Fruit fly (Drosophila melanogaster) whole organism, embryonic: ENCODE data around the gene CG4611.
A peak's percentile ranks its signal among the peaks of the same experiment; 100 is the strongest.

ENCODE experiments used
- Atf6 ChIP-seq: fragments of 200-800 bp; sonication (Bioruptor generic); IDR thresholded peaks from 2 replicates; pipeline ENCODE4 v1.3.6; 2022; ENCODE audit warnings: missing biosample characterization, missing genetic modification characterization
- Awh ChIP-seq: fragments of 200-800 bp; sonication (Bioruptor generic); IDR thresholded peaks from 2 replicates; pipeline ENCODE4, ENCODE4 v1.3.6; 2022; ENCODE audit warnings: missing biosample characterization, missing genetic modification characterization
- B-H1 ChIP-seq: fragments of 200-800 bp; sonication (Bioruptor generic); IDR thresholded peaks from 3 replicates; pipeline ENCODE4 v1.3.6; 2022; ENCODE audit warnings: missing biosample characterization, missing genetic modification characterization
- B-H2 ChIP-seq: fragments of 200-800 bp; sonication (Bioruptor generic); optimal IDR thresholded peaks from 2 replicates; lab custom pipeline; 2018; ENCODE audit warnings: missing biosample characterization, mild to moderate bottlenecking, missing genetic modification characterization
- CG10959 ChIP-seq: fragments of 200-800 bp; sonication (Bioruptor generic); IDR thresholded peaks from 2 replicates; pipeline ENCODE4 v1.3.6; 2022; ENCODE audit warnings: missing biosample characterization, missing genetic modification characterization
- CG12744 ChIP-seq: fragments of 200-800 bp; sonication (Bioruptor generic); optimal IDR thresholded peaks from 2 replicates; lab custom pipeline; 2016; ENCODE audit warnings: missing biosample characterization, missing genetic modification characterization
- CG14710 ChIP-seq: fragments of 200-800 bp; sonication (Bioruptor generic); optimal IDR thresholded peaks from 3 replicates; lab custom pipeline; 2019; ENCODE audit warnings: missing biosample characterization, mild to moderate bottlenecking, missing genetic modification characterization, moderate library complexity
- CG16813 ChIP-seq: fragments of 200-800 bp; sonication (Bioruptor generic); IDR thresholded peaks from 3 replicates; pipeline ENCODE4 v1.3.6; 2022; ENCODE audit warnings: missing biosample characterization, missing genetic modification characterization; ENCODE audit not compliant: partially characterized antibody
- CG18476 ChIP-seq: fragments of 200-800 bp; sonication (Bioruptor generic); optimal IDR thresholded peaks from 2 replicates; lab custom pipeline; 2016; ENCODE audit warnings: missing biosample characterization, mild to moderate bottlenecking, missing genetic modification characterization
- CG2199 ChIP-seq: fragments of 200-800 bp; sonication (Bioruptor generic); IDR thresholded peaks from 3 replicates; pipeline ENCODE4 v1.3.6; 2022; ENCODE audit warnings: missing biosample characterization, missing genetic modification characterization
- CG31224 ChIP-seq: fragments of 200-800 bp; sonication (Bioruptor generic); IDR thresholded peaks from 2 replicates; pipeline ENCODE4 v1.3.6; 2022; ENCODE audit warnings: missing biosample characterization, missing genetic modification characterization
- CG32772 ChIP-seq: fragments of 200-800 bp; sonication (Bioruptor generic); IDR thresholded peaks from 2 replicates; pipeline ENCODE4 v1.3.6; 2022; ENCODE audit warnings: missing biosample characterization, missing genetic modification characterization
- CG4820 ChIP-seq: fragments of 200-800 bp; sonication (Bioruptor generic); optimal IDR thresholded peaks from 3 replicates; lab custom pipeline; 2016; ENCODE audit warnings: missing biosample characterization, missing genetic modification characterization
- CG6689 ChIP-seq: fragments of 200-800 bp; sonication (Bioruptor generic); IDR thresholded peaks from 2 replicates; pipeline ENCODE4 v1.3.6; 2022; ENCODE audit warnings: missing biosample characterization, missing genetic modification characterization
- CG8281 ChIP-seq: fragments of 200-800 bp; sonication (Bioruptor generic); optimal IDR thresholded peaks from 2 replicates; lab custom pipeline; 2018; ENCODE audit warnings: missing biosample characterization, mild to moderate bottlenecking, missing genetic modification characterization, moderate library complexity
- CG8478 ChIP-seq: fragments of >200 bp; optimal IDR thresholded peaks from 2 replicates; lab custom pipeline; 2018
- CG8765 ChIP-seq: fragments of 200-800 bp; sonication (Bioruptor generic); IDR thresholded peaks from 2 replicates; pipeline ENCODE4 v1.3.6; 2022; ENCODE audit warnings: missing biosample characterization, missing genetic modification characterization
- Doc3 ChIP-seq: fragments of 200-800 bp; sonication (Bioruptor generic); IDR thresholded peaks from 3 replicates; pipeline ENCODE4 v1.3.6; 2022; ENCODE audit warnings: missing biosample characterization, missing genetic modification characterization; ENCODE audit not compliant: partially characterized antibody
- Elba2 ChIP-seq: fragments of 200-800 bp; sonication (Bioruptor generic); optimal IDR thresholded peaks from 3 replicates; lab custom pipeline; 2016; ENCODE audit warnings: missing biosample characterization, missing genetic modification characterization
- Jarid2 ChIP-seq: fragments of 200-800 bp; sonication (Bioruptor generic); optimal IDR thresholded peaks from 3 replicates; lab custom pipeline; 2017; ENCODE audit warnings: mild to moderate bottlenecking, missing biosample characterization, missing genetic modification reagents, missing genetic modification characterization
- Nf-YB ChIP-seq: fragments of 200-800 bp; sonication (Bioruptor generic); optimal IDR thresholded peaks from 3 replicates; lab custom pipeline; 2019; ENCODE audit warnings: missing biosample characterization, mild to moderate bottlenecking, missing genetic modification characterization, moderate library complexity
- Nf-YC ChIP-seq: fragments of 200-800 bp; optimal IDR thresholded peaks from 3 replicates; lab custom pipeline; 2019; ENCODE audit warnings: missing biosample characterization, mild to moderate bottlenecking, missing genetic modification characterization, moderate library complexity
- NfI ChIP-seq: fragments of 200-800 bp; sonication (Bioruptor generic); optimal IDR thresholded peaks from 3 replicates; lab custom pipeline; 2018; ENCODE audit warnings: missing biosample characterization, mild to moderate bottlenecking, missing genetic modification characterization, moderate library complexity
- Ptx1 ChIP-seq: fragments of 200-800 bp; sonication (Bioruptor generic); IDR thresholded peaks from 2 replicates; pipeline ENCODE4 v1.3.6; 2022; ENCODE audit warnings: missing biosample characterization, missing genetic modification characterization
- Sin3A ChIP-seq: fragments of >200 bp; optimal IDR thresholded peaks from 2 replicates; lab custom pipeline; 2018
- Taf1 ChIP-seq: fragments of 200-800 bp; sonication (Bioruptor generic); IDR thresholded peaks from 2 replicates; pipeline ENCODE4 v1.3.6; 2022; ENCODE audit warnings: missing biosample characterization, missing genetic modification characterization
- ase ChIP-seq: fragments of 200-800 bp; sonication (Bioruptor generic); IDR thresholded peaks from 3 replicates; pipeline ENCODE4 v1.3.6; 2022; ENCODE audit warnings: missing biosample characterization, missing genetic modification characterization
- ato ChIP-seq: fragments of 200-800 bp; sonication (Bioruptor generic); IDR thresholded peaks from 2 replicates; pipeline ENCODE4 v1.3.6; 2022; ENCODE audit warnings: missing biosample characterization, missing genetic modification characterization; ENCODE audit not compliant: partially characterized antibody
- bigmax ChIP-seq: fragments of 200-800 bp; sonication (Bioruptor generic); optimal IDR thresholded peaks from 2 replicates; lab custom pipeline; 2018; ENCODE audit warnings: missing biosample characterization, mild to moderate bottlenecking, missing genetic modification characterization
- bowl ChIP-seq: fragments of 200-800 bp; sonication (Bioruptor generic); IDR thresholded peaks from 2 replicates; pipeline ENCODE4 v1.3.6; 2022; ENCODE audit warnings: missing biosample characterization, missing genetic modification characterization
- chn ChIP-seq: fragments of 200-800 bp; sonication (Bioruptor generic); optimal IDR thresholded peaks from 2 replicates; lab custom pipeline; 2016; ENCODE audit warnings: missing biosample characterization, missing genetic modification characterization
- ci ChIP-seq: fragments of 200-800 bp; sonication (Bioruptor generic); IDR thresholded peaks from 3 replicates; pipeline ENCODE4 v1.3.6; 2022; ENCODE audit warnings: missing biosample characterization, missing genetic modification characterization
- crp ChIP-seq, 2 experiments: fragments of 200-800 bp; sonication (Bioruptor generic); optimal IDR thresholded peaks; 2 replicates in 1 of 2; 3 replicates in 1 of 2; lab custom pipeline; 2017; ENCODE audit warnings: missing biosample characterization in 2 of 2, missing genetic modification characterization in 2 of 2, mild to moderate bottlenecking in 1 of 2, moderate library complexity in 1 of 2
- da ChIP-seq: fragments of 200-800 bp; sonication (Bioruptor generic); optimal IDR thresholded peaks from 2 replicates; lab custom pipeline; 2016; ENCODE audit warnings: missing biosample characterization, missing genetic modification characterization
- en ChIP-seq: fragments of 200-800 bp; sonication (Bioruptor generic); optimal IDR thresholded peaks from 2 replicates; lab custom pipeline; 2016; ENCODE audit warnings: missing biosample characterization, missing genetic modification characterization
- fd64A ChIP-seq: fragments of 200-800 bp; sonication (Bioruptor generic); optimal IDR thresholded peaks from 3 replicates; lab custom pipeline; 2018; ENCODE audit warnings: missing biosample characterization, mild to moderate bottlenecking, missing genetic modification characterization
- fd96Cb ChIP-seq: fragments of 200-800 bp; sonication (Bioruptor generic); optimal IDR thresholded peaks from 2 replicates; lab custom pipeline; 2018; ENCODE audit warnings: missing biosample characterization, mild to moderate bottlenecking, missing genetic modification characterization, moderate library complexity
- gcm2 ChIP-seq: fragments of 200-800 bp; sonication (Bioruptor generic); optimal IDR thresholded peaks from 2 replicates; lab custom pipeline; 2016; ENCODE audit warnings: missing biosample characterization, missing genetic modification characterization
- nom ChIP-seq: fragments of 200-800 bp; sonication (Bioruptor generic); optimal IDR thresholded peaks from 2 replicates; lab custom pipeline; 2017; ENCODE audit warnings: missing biosample characterization, missing genetic modification characterization, mild to moderate bottlenecking, moderate library complexity, missing genetic modification reagents
- p53 ChIP-seq: fragments of 200-800 bp; sonication (Bioruptor generic); optimal IDR thresholded peaks from 2 replicates; lab custom pipeline; 2016; ENCODE audit warnings: missing biosample characterization, missing genetic modification characterization
- pan ChIP-seq, 4 experiments: fragments of >200 bp in 3 of 4; fragments of 200-800 bp in 1 of 4; sonication (Bioruptor generic) in 1 of 4; optimal IDR thresholded peaks in 3 of 4; IDR thresholded peaks in 1 of 4; 2 replicates each; pipeline versions ENCODE4 v1.3.6 to Lab custom; 2017 to 2022; ENCODE audit warnings: missing biosample characterization in 2 of 4, missing genetic modification characterization in 2 of 4, mixed read lengths in 1 of 4
- run ChIP-seq: fragments of 200-800 bp; sonication (Bioruptor generic); optimal IDR thresholded peaks from 3 replicates; lab custom pipeline; 2018; ENCODE audit warnings: missing biosample characterization, mild to moderate bottlenecking, missing genetic modification characterization
- sens ChIP-seq: fragments of 200-800 bp; sonication (Bioruptor generic); peaks from one replicate; lab custom pipeline; 2016; ENCODE audit warnings: missing biosample characterization, missing genetic modification characterization
- slbo ChIP-seq: fragments of 200-800 bp; sonication (Bioruptor generic); IDR thresholded peaks from 2 replicates; pipeline ENCODE4 v1.3.6; 2022; ENCODE audit warnings: missing biosample characterization, missing genetic modification characterization
- slp2 ChIP-seq: fragments of 200-800 bp; sonication (Bioruptor generic); optimal IDR thresholded peaks from 2 replicates; lab custom pipeline; 2016; ENCODE audit warnings: missing biosample characterization, missing genetic modification characterization
- sqz ChIP-seq: fragments of 200-800 bp; sonication (Bioruptor generic); optimal IDR thresholded peaks from 3 replicates; lab custom pipeline; 2018; ENCODE audit warnings: missing biosample characterization, mild to moderate bottlenecking, missing genetic modification characterization
- unpg ChIP-seq: fragments of 200-800 bp; sonication (Bioruptor generic); optimal IDR thresholded peaks from 3 replicates; lab custom pipeline; 2018; ENCODE audit warnings: missing biosample characterization, mild to moderate bottlenecking, missing genetic modification characterization, moderate library complexity
- usp ChIP-seq: fragments of >200 bp; optimal IDR thresholded peaks from 2 replicates; lab custom pipeline; 2017; ENCODE audit warnings: missing biosample characterization, missing genetic modification characterization
- zen2 ChIP-seq: fragments of 200-800 bp; sonication (Bioruptor generic); IDR thresholded peaks from 3 replicates; pipeline ENCODE4 v1.3.6; 2022; ENCODE audit warnings: missing biosample characterization, missing genetic modification characterization; ENCODE audit not compliant: partially characterized antibody
- zf30C ChIP-seq: fragments of 200-800 bp; sonication (Bioruptor generic); optimal IDR thresholded peaks from 3 replicates; lab custom pipeline; 2018; ENCODE audit warnings: missing biosample characterization, mild to moderate bottlenecking, missing genetic modification characterization

The CG4611 gene

DNA sequence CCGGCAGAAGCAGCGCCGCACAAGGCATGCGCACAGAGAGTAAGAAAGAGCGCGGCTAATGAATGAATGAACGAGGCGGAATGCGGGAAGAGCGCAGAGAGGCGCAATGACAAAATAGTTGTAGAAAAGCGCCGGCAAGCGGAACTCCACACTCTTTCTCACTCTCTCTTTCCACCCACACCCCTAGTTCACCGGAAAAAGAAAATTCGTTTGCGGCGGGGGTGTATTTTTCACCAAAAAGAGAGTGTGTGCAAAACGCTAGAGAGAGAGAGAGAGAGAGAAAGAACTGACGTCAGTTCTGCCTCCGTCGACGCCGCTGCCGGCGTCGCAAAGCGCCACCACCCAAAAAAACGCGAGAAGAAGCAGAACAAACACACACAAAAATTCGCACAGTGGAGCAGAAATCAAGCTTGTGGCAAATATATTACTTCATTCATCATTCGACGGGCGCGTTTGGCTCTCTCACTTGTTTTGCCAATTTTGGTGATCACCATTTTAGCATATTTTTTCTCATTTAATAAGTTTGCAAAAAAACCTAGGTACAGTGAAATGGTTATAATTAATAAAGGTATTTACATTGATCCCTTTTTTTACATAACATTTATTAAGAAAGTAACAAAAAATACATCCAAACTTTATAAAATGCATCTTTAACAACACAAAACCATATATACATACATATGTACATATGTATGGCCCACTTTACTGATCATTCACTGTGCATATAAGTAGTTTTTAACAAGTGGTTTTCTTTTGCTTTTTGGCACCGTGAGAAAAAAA, 48.9 kb downstream of the CG4611 start (continued):
- TF ChIP-seq B-H2 (no peak), da (GFP tag; lab: Kevin White, UChicago) (no peak), NfI (GFP tag; lab: Kevin White, UChicago) (peak; percentile 58), sens (GFP tag; lab: Kevin White, UChicago) (peak; percentile 24), CG10959 (GFP tag; lab: Robert Waterston, UW) (no peak), run (tag; lab: Kevin White, UChicago) (no peak), chn (GFP tag; lab: Kevin White, UChicago) (peak; percentile 24), slbo (GFP tag; lab: Robert Waterston, UW) (peak; percentile 60), CG14710 (peak; percentile 7), fd96Cb (tag; lab: Kevin White, UChicago) (peak; percentile 53), crp (GFP tag; optimal IDR thresholded peaks at IDR 0.05; lab: Kevin White, UChicago) (no peak), ci (GFP tag; lab: Robert Waterston, UW) (no peak; the same call in 2 of the 3 replicates), CG18476 (GFP tag; lab: Kevin White, UChicago) (no peak), slp2 (GFP tag; lab: Kevin White, UChicago) (peak; percentile 11), zen2 (GFP tag; lab: Robert Waterston, UW) (peak; percentile 40; the same call in 2 of the 3 replicates), Jarid2 (GFP tag; lab: Kevin White, UChicago) (no peak), unpg (GFP tag; lab: Kevin White, UChicago) (peak; percentile 20), CG32772 (GFP tag; lab: Robert Waterston, UW) (0 out of 2 replicates have a peak, but pooled peaks have one; percentile 11), B-H1 (peak; percentile 30; the same call in 2 of the 3 replicates), fd64A (GFP tag; lab: Kevin White, UChicago) (peak; percentile 10), CG8478 (lab: Kevin White, UChicago) (no peak), CG31224 (0 out of 2 replicates have a peak, but pooled peaks have one; percentile 17), CG2199 (GFP tag; lab: Robert Waterston, UW) (no peak), Atf6 (GFP tag; lab: Robert Waterston, UW) (no peak), Nf-YB (GFP tag; lab: Kevin White, UChicago) (peak; percentile 14), CG16813 (GFP tag; lab: Robert Waterston, UW) (no peak), Ptx1 (GFP tag; lab: Robert Waterston, UW) (peak; percentile 68), CG12744 (GFP tag; lab: Kevin White, UChicago) (peak; percentile 4), Doc3 (no peak), CG8281 (tag; lab: Kevin White, UChicago) (no peak), CG4820 (GFP tag; lab: Kevin White, UChicago) (peak; percentile 18), CG8765 (GFP tag; lab: Robert Waterston, UW) (no peak), ase (GFP tag; lab: Robert Waterston, UW) (no peak), usp (GFP tag; lab: Kevin White, UChicago) (no peak), nom (GFP tag; lab: Kevin White, UChicago) (peak; percentile 9), bowl (GFP tag; lab: Robert Waterston, UW) (no peak), CG6689 (no peak), gcm2 (peak; percentile 19), Awh (no peak), ato (GFP tag; lab: Robert Waterston, UW) (no peak), Nf-YC (tag; lab: Kevin White, UChicago) (no peak), Taf1 (GFP tag; lab: Robert Waterston, UW) (no peak), zf30C (peak; percentile 46), p53 (GFP tag; lab: Kevin White, UChicago) (no peak), bigmax (GFP tag; lab: Kevin White, UChicago) (no peak), pan (optimal IDR thresholded peaks at IDR 0.05; lab: Kevin White, UChicago) (no peak), pan (GFP tag; optimal IDR thresholded peaks at IDR 0.05 in 1 of 2, IDR thresholded peaks at IDR 0.05 in 1 of 2) (peak in 1 of 2 experiments; percentile 65), en (no peak), Sin3A (lab: Kevin White, UChicago) (no peak), sqz (GFP tag; lab: Kevin White, UChicago) (peak; percentile 81), Elba2 (GFP tag; lab: Kevin White, UChicago) (no peak)
